Worm (Caenorhabditis elegans) whole organism, midembryonic: ENCODE results near the gene cyp-25A1.

Experiments
- T22C8.4 ChIP-seq: fragments of 200-800 bp; sonication (Bioruptor generic); IDR thresholded peaks from 2 replicates; pipeline ENCODE4 v1.3.6; 2022; ENCODE audit warnings: missing genetic modification characterization, missing compliant biosample characterization
- klf-2 ChIP-seq: fragments of 200-800 bp; sonication (Bioruptor generic); conservative IDR thresholded peaks from 2 replicates; pipeline ENCODE4 v1.3.6; 2022; ENCODE audit warnings: missing genetic modification reagents, missing genetic modification characterization, missing compliant biosample characterization

ce11 chrIII:3804422-3804821 lies 28.0 kb upstream of the cyp-25A1 start, which contains the start of gene xbx-5:
- TF ChIP-seq T22C8.4 (GFP tag; lab: Robert Waterston, UW) (no peak), klf-2 (GFP tag; lab: Robert Waterston, UW) (no peak)
